Worm (Caenorhabditis elegans): ENCODE measurements around the gene aat-4.
A peak's percentile ranks its signal among the peaks of the same experiment; 100 is the strongest.
"Not testable (repeated sequence)": the region's sequence is repeated elsewhere in the genome, so short reads cannot be mapped to it uniquely, and the experiment has no call there.

aat-4 gene

ce11 chrIV:6321667-6322066 lies 46.1 kb upstream of the aat-4 start, which contains the start of gene Y73B6BL.29 (continued):
- TF ChIP-seq irx-1 (tag; optimal IDR thresholded peaks at IDR 0.05) (peak; percentile 99), nhr-77 (tag; optimal IDR thresholded peaks at IDR 0.05) (no peak), nhr-76 (tag; optimal IDR thresholded peaks at IDR 0.05) (no peak), grh-1 (GFP tag; IDR thresholded peaks at IDR 0.05) (peak; percentile 81), C34B4.2 (tag; optimal IDR thresholded peaks at IDR 0.05) (peak; percentile 72), nhr-84 (tag; optimal IDR thresholded peaks at IDR 0.05) (no peak), pqm-1 (tag; optimal IDR thresholded peaks at IDR 0.05) (no peak), ceh-8 (GFP tag; optimal IDR thresholded peaks at IDR 0.05) (peak; percentile 97), ces-1 (GFP tag; optimal IDR thresholded peaks at IDR 0.05) (no peak), lin-13 (GFP tag; optimal IDR thresholded peaks at IDR 0.05) (peak; percentile 89), ztf-11 (tag; optimal IDR thresholded peaks at IDR 0.05) (peak in 1 of 2 experiments; percentile 98), jun-1 (tag; optimal IDR thresholded peaks at IDR 0.05) (peak; percentile 73)

ce11 chrIV:6317357-6317756 lies 41.8 kb upstream of the aat-4 start, which contains the start of gene Y73B6BL.12:
Y73B6BL.12 (minus strand) TSS chrIV:6317457.
- not testable (repeated sequence) for TF ChIP-seq tlp-1, egl-27, nhr-84 (tag; optimal IDR thresholded peaks at IDR 0.05)

ce11 chrIV:6307439-6307838 lies 31.9 kb upstream of the aat-4 start, which contains the start of gene csp-2:
csp-2 (plus strand) TSS chrIV:6307739.
- TF ChIP-seq snu-23 (GFP tag; optimal IDR thresholded peaks at IDR 0.05) (no peak), fos-1 (tag; optimal IDR thresholded peaks at IDR 0.05) (no peak), irx-1 (tag; optimal IDR thresholded peaks at IDR 0.05) (no peak), lin-39 (tag; optimal IDR thresholded peaks at IDR 0.05) (no peak), unc-98 (GFP tag; IDR thresholded peaks at IDR 0.05) (no peak), mdl-1 (tag; optimal IDR thresholded peaks at IDR 0.05) (no peak), elt-3 (tag; optimal IDR thresholded peaks at IDR 0.05) (no peak), ces-1 (GFP tag; optimal IDR thresholded peaks at IDR 0.05) (no peak), tbx-2 (tag; optimal IDR thresholded peaks at IDR 0.05) (no peak), nhr-84 (tag; optimal IDR thresholded peaks at IDR 0.05) (no peak), lsy-2 (tag; optimal IDR thresholded peaks at IDR 0.05) (no peak), nhr-90 (tag; optimal IDR thresholded peaks at IDR 0.05; ENCODE audit: poor library complexity) (no peak), C04F5.9 (tag; optimal IDR thresholded peaks at IDR 0.05) (no peak), unc-62 (GFP tag; optimal IDR thresholded peaks at IDR 0.05) (no peak), lin-14 (GFP tag; optimal IDR thresholded peaks at IDR 0.05) (no peak), unc-86 (tag; optimal IDR thresholded peaks at IDR 0.05) (no peak), nhr-12 (tag; optimal IDR thresholded peaks at IDR 0.05) (no peak), Y116A8C.19 (tag; optimal IDR thresholded peaks at IDR 0.05; ENCODE audit: borderline replicate concordance) (no peak), pax-3 (tag; optimal IDR thresholded peaks at IDR 0.05) (no peak)

- TF ChIP-seq nhr-71 (tag; optimal IDR thresholded peaks at IDR 0.05) (no peak), lin-14 (GFP tag; optimal IDR thresholded peaks at IDR 0.05) (no peak), unc-62 (GFP tag; optimal IDR thresholded peaks at IDR 0.05) (no peak), snu-23 (GFP tag; optimal IDR thresholded peaks at IDR 0.05) (no peak)
These were observed 28.1 kb upstream of the aat-4 start, which contains the start of gene srv-25 for ce11 chrIV:6303642-6304041. srv-25 (minus strand) TSS chrIV:6303742.

- TF ChIP-seq ztf-4 (tag; optimal IDR thresholded peaks at IDR 0.05) (no peak), skn-1 (tag; optimal IDR thresholded peaks at IDR 0.05) (no peak), pax-3 (tag; optimal IDR thresholded peaks at IDR 0.05) (no peak), swsn-7 (tag; optimal IDR thresholded peaks at IDR 0.05) (no peak), hlh-17 (GFP tag; optimal IDR thresholded peaks at IDR 0.05; ENCODE audit: borderline replicate concordance) (no peak), efl-1 (optimal IDR thresholded peaks at IDR 0.05) (no peak), efl-1 (GFP tag; optimal IDR thresholded peaks at IDR 0.05 in 1 of 2) (peak in 1 of 2 experiments; percentile 48), nhr-20 (tag; optimal IDR thresholded peaks at IDR 0.05) (no peak), elt-2 (tag; optimal IDR thresholded peaks at IDR 0.05) (no peak), ceh-88 (GFP tag; IDR thresholded peaks at IDR 0.05) (no peak)
These were observed 26.2 kb upstream of the aat-4 start, which contains the start of gene srv-26 for ce11 chrIV:6301764-6302163. srv-26 (minus strand) TSS chrIV:6301864.

Measured in whole organism, L1 larva.